Fruit fly (Drosophila melanogaster): ENCODE results near the gene vri.

vri gene

dm6 chr2L:5292977-5293513 lies 4.3 kb downstream of the vri start (continued):
- TF ChIP-seq CG10543 (GFP tag; optimal IDR thresholded peaks at IDR 0.05) (no peak), CG6175 (GFP tag; IDR thresholded peaks at IDR 0.05) (no peak), az2 (GFP tag; optimal IDR thresholded peaks at IDR 0.05) (peak; percentile 70), sima (GFP tag; optimal IDR thresholded peaks at IDR 0.05) (no peak), CG18619 (GFP tag; optimal IDR thresholded peaks at IDR 0.05) (peak; percentile 39), CG33557 (GFP tag; optimal IDR thresholded peaks at IDR 0.05) (peak; percentile 83), odd (GFP tag; optimal IDR thresholded peaks at IDR 0.05) (peak; percentile 34), CG1024 (GFP tag; IDR thresholded peaks at IDR 0.05) (no peak; the same call in 1 of the 2 replicates), Hr39 (optimal IDR thresholded peaks at IDR 0.05) (no peak), CG14441 (GFP tag; IDR thresholded peaks at IDR 0.05) (peak; percentile 45; the same call in 1 of the 2 replicates), Rx (GFP tag; IDR thresholded peaks at IDR 0.05) (peak; percentile 41; the same call in 1 of the 2 replicates), pzg (GFP tag; optimal IDR thresholded peaks at IDR 0.05) (no peak), Optix (GFP tag; IDR thresholded peaks at IDR 0.05) (0 out of 3 replicates have a peak, but pooled peaks have one; percentile 32), pb (GFP tag; optimal IDR thresholded peaks at IDR 0.05) (peak; percentile 25), NK7.1 (GFP tag; optimal IDR thresholded peaks at IDR 0.05) (peak; percentile 26), sna (GFP tag; IDR thresholded peaks at IDR 0.05; ENCODE audit: partially characterized antibody) (no peak), salm (tag; optimal IDR thresholded peaks at IDR 0.05) (peak; percentile 35), aop (GFP tag; IDR thresholded peaks at IDR 0.05) (no peak), CG6854 (GFP tag; optimal IDR thresholded peaks at IDR 0.05) (peak; percentile 6), CG10431 (GFP tag; optimal IDR thresholded peaks at IDR 0.05) (peak; percentile 74), CG10979 (tag; optimal IDR thresholded peaks at IDR 0.05) (peak; percentile 91), CG31441 (GFP tag; IDR thresholded peaks at IDR 0.05) (peak; percentile 82), CG8765 (GFP tag; IDR thresholded peaks at IDR 0.05) (no peak; the same call in 1 of the 2 replicates), Neu2 (GFP tag; optimal IDR thresholded peaks at IDR 0.05; ENCODE audit: borderline replicate concordance) (no peak), caup (GFP tag; optimal IDR thresholded peaks at IDR 0.05; ENCODE audit: severe bottlenecking) (peak; percentile 16), CG17359 (tag; optimal IDR thresholded peaks at IDR 0.05) (peak; percentile 79), CG12155 (GFP tag; optimal IDR thresholded peaks at IDR 0.05) (peak; percentile 57), Bteb2 (GFP tag; optimal IDR thresholded peaks at IDR 0.05) (peak; percentile 40), CG9876 (GFP tag; optimal IDR thresholded peaks at IDR 0.05) (no peak), mirr (GFP tag; optimal IDR thresholded peaks at IDR 0.05) (no peak), hb (GFP tag; IDR thresholded peaks at IDR 0.05; ENCODE audit: partially characterized antibody) (no peak), CG43689 (GFP tag; IDR thresholded peaks at IDR 0.05) (no peak), Rfx (GFP tag; IDR thresholded peaks at IDR 0.05) (no peak; the same call in none of the 2 replicates), dm (GFP tag; optimal IDR thresholded peaks at IDR 0.05) (peak; percentile 41), fd64A (GFP tag; optimal IDR thresholded peaks at IDR 0.05) (peak; percentile 65), tup (GFP tag; optimal IDR thresholded peaks at IDR 0.05) (no peak), slbo (GFP tag; IDR thresholded peaks at IDR 0.05) (peak; percentile 53; the same call in 1 of the 2 replicates), CG15514 (GFP tag; optimal IDR thresholded peaks at IDR 0.05) (peak; percentile 28), HmgD (GFP tag; optimal IDR thresholded peaks at IDR 0.05) (no peak), tio (GFP tag; optimal IDR thresholded peaks at IDR 0.05) (peak; percentile 68), CG11398 (GFP tag; optimal IDR thresholded peaks at IDR 0.05) (peak; percentile 53), CG4424 (GFP tag; optimal IDR thresholded peaks at IDR 0.05) (peak; percentile 66), kay (GFP tag; optimal IDR thresholded peaks at IDR 0.05) (peak; percentile 32), CG11560 (tag; IDR thresholded peaks at IDR 0.05) (0 out of 3 replicates have a peak, but pooled peaks have one; percentile 10), chif (GFP tag; optimal IDR thresholded peaks at IDR 0.05) (peak; percentile 74), fd96Cb (tag; optimal IDR thresholded peaks at IDR 0.05) (peak; percentile 85), Myb (GFP tag; optimal IDR thresholded peaks at IDR 0.05) (peak; percentile 35), CG14014 (GFP tag; IDR thresholded peaks at IDR 0.05) (peak; percentile 50; the same call in 1 of the 2 replicates), D19B (GFP tag; optimal IDR thresholded peaks at IDR 0.05) (no peak), sens (GFP tag) (peak; percentile 98), CG2712 (tag; optimal IDR thresholded peaks at IDR 0.05) (peak; percentile 91)

Data from whole organism, embryonic.